Fruit fly (Drosophila melanogaster): ENCODE results near the gene CG12643.

The CG12643 gene

DNA sequence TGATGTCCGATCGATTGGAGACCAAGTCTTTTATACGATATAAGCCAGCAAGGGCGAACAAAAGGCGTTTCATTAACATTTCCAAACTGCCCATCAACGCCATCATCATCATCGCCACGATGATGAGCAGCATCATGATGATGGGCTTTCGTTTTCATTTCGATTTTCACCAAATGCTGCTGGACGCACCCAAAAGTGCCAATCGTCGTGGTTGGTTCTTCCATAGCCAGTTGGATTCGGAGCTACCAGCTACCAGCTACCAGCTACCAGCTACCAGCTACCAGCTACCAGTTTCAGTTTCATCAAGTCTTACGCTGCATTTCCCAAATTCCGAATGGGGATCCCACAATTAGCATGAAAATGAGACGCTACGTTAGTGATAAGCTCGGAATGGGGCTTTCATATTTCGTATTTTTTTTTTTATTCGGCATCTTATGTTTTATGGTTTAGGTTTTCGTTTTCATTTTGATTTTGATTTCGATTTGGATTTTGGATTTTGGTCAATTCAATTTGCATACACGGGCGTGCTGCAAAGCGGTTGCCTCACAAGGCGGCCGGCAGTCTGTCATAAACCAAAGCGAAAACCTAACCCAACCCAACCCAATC, 48.3 kb downstream of the CG12643 start, which contains the start of gene CG2962:
Gene CG2962, minus strand, starts transcription at position 9 of the 606 bp plus-strand sequence.
- TF ChIP-seq Myc (optimal IDR thresholded peaks at IDR 0.05) (no peak), insv (optimal IDR thresholded peaks at IDR 0.05) (no peak), Sin3A (optimal IDR thresholded peaks at IDR 0.05) (no peak), h (optimal IDR thresholded peaks at IDR 0.05) (no peak), psq (optimal IDR thresholded peaks at IDR 0.05) (no peak), ttk (optimal IDR thresholded peaks at IDR 0.05) (no peak)
